Fruit fly (Drosophila melanogaster): Measurements from ENCODE around the gene ND-B22.

Gene ND-B22

DNA sequence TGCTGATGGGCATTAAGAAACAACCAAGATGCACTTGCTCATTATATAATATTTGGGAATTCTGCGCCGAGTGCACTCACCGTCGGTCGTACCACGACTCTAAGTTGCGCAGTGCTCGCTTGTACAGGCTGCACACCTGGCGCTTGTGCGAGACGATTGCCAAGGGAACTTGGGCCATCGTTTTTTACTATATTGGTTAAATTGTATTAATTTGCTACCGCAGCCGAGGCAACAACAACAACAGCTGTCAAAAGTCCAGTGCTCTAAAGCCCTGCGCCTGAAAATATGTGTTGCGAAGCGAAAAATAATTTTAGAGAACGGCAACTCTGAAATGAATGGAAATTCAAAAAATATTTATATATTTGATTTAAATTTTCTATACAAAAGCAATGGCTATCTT, at the start of gene ND-B22 (continued):
- TF ChIP-seq CG33557 (GFP tag; optimal IDR thresholded peaks at IDR 0.05) (no peak), CG17829 (tag; optimal IDR thresholded peaks at IDR 0.05) (peak; percentile 31), mld (GFP tag; IDR thresholded peaks at IDR 0.05; ENCODE audit: partially characterized antibody) (no peak), chn (GFP tag; optimal IDR thresholded peaks at IDR 0.05) (peak; percentile 30), CG11695 (GFP tag; IDR thresholded peaks at IDR 0.05) (no peak), br (optimal IDR thresholded peaks at IDR 0.05) (no peak), emc (GFP tag; optimal IDR thresholded peaks at IDR 0.05) (no peak), Med (GFP tag) (peak; percentile 88), MESR4 (GFP tag; optimal IDR thresholded peaks at IDR 0.05) (peak; percentile 90), usp (GFP tag; optimal IDR thresholded peaks at IDR 0.05) (no peak), pum (GFP tag; optimal IDR thresholded peaks at IDR 0.05) (peak; percentile 26), inv (GFP tag; IDR thresholded peaks at IDR 0.05; ENCODE audit: partially characterized antibody) (no peak; the same call in 1 of the 2 replicates), CHES-1-like (GFP tag; optimal IDR thresholded peaks at IDR 0.05) (no peak), CG12942 (GFP tag; optimal IDR thresholded peaks at IDR 0.05) (peak; percentile 24), Eip74EF (GFP tag; optimal IDR thresholded peaks at IDR 0.05) (no peak), esg (GFP tag; conservative IDR thresholded peaks at IDR 0.05) (no peak), Hmx (GFP tag; optimal IDR thresholded peaks at IDR 0.05) (no peak), sna (GFP tag; IDR thresholded peaks at IDR 0.05; ENCODE audit: partially characterized antibody) (peak; percentile 43; the same call in 1 of the 2 replicates), CG3995 (GFP tag; optimal IDR thresholded peaks at IDR 0.05) (peak; percentile 32), Vsx1 (GFP tag; optimal IDR thresholded peaks at IDR 0.05) (peak; percentile 33), Hr78 (GFP tag; optimal IDR thresholded peaks at IDR 0.05) (no peak), Mrtf (GFP tag; IDR thresholded peaks at IDR 0.05) (no peak), Nf-YB (GFP tag; optimal IDR thresholded peaks at IDR 0.05) (no peak), chif (GFP tag; optimal IDR thresholded peaks at IDR 0.05) (peak in 1 of 2 experiments; percentile 2), CG18619 (GFP tag; optimal IDR thresholded peaks at IDR 0.05) (peak; percentile 6), Sry-β (GFP tag; optimal IDR thresholded peaks at IDR 0.05) (no peak), Blimp-1 (GFP tag; optimal IDR thresholded peaks at IDR 0.05) (no peak), HLHmδ (GFP tag; optimal IDR thresholded peaks at IDR 0.05) (no peak), pnt (GFP tag; optimal IDR thresholded peaks at IDR 0.05) (no peak), sr (GFP tag; IDR thresholded peaks at IDR 0.05) (no peak), wor (GFP tag; IDR thresholded peaks at IDR 0.05) (no peak), vvl (GFP tag; IDR thresholded peaks at IDR 0.05) (peak; percentile 83), tgo (GFP tag; IDR thresholded peaks at IDR 0.05) (no peak), CG2129 (GFP tag; IDR thresholded peaks at IDR 0.05; ENCODE audit: partially characterized antibody) (no peak), CG11085 (GFP tag; IDR thresholded peaks at IDR 0.05) (0 out of 2 replicates have a peak, but pooled peaks have one; percentile 11), CG33213 (GFP tag; optimal IDR thresholded peaks at IDR 0.05) (peak; percentile 30), Bteb2 (GFP tag; optimal IDR thresholded peaks at IDR 0.05) (peak; percentile 8), CG9437 (GFP tag; optimal IDR thresholded peaks at IDR 0.05) (no peak), CG7745 (tag; optimal IDR thresholded peaks at IDR 0.05) (no peak), mirr (GFP tag; optimal IDR thresholded peaks at IDR 0.05) (no peak), sisA (GFP tag; IDR thresholded peaks at IDR 0.05) (no peak), CG15269 (tag; optimal IDR thresholded peaks at IDR 0.05) (peak; percentile 30), stwl (tag; optimal IDR thresholded peaks at IDR 0.05) (peak; percentile 96), phol (tag; optimal IDR thresholded peaks at IDR 0.05) (peak; percentile 46), mam (GFP tag; optimal IDR thresholded peaks at IDR 0.05) (peak; percentile 58), B-H1 (GFP tag; IDR thresholded peaks at IDR 0.05) (no peak), lab (GFP tag; optimal IDR thresholded peaks at IDR 0.05) (peak; percentile 57), lbe (GFP tag; optimal IDR thresholded peaks at IDR 0.05) (peak; percentile 56), tup (GFP tag; optimal IDR thresholded peaks at IDR 0.05) (peak; percentile 5), sqz (GFP tag; optimal IDR thresholded peaks at IDR 0.05) (no peak)

Data from whole organism, embryonic.